In the genomic region with DNA sequence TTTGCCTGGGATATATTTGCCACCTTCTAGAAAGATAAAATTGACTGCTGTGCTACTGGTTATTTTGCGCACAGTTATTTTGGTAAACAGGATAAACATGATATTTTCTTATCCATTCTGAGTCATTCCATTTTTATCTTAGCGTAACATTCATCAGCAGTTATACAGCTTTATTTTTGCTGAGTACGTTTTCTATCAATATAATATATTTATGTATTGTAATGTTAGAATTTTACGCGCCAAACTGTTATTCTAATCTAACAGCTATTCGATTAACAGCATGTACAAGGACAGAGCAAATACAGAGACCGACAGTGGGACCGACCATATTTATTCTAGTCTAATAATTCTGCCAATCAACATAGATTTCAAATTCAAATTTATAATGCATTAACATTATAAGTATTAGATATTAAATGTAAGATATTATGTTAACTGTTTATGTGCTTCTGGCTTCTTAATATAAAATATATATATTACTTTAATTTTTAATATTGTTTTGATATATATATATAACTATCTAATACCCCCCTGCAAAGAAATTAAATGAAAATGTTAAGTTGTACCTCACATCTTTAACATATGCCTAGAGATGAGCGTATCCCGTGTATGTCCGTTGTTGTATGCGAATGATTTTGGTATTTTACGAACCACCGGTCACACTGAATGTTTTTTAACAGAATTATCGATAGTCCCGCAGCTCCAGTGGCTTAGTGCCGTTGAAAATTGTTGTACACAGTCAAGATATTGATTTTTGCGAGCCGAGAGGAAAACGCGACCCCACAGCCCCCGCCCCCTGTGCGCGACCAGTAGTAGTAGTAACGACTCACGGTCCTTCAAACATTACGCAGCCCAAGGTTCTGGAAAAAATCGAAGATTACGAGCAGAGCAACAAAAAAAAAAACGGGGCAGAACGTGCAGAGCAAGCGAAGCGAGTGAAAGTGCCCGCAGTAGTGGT, we compare ENCODE assay signal across 1 fruit fly cellular context.
A peak's percentile ranks its signal among the peaks of the same experiment; 100 is the strongest.
TF ChIP-seq lines count a peak whose summit lies in the region.

A gene (plus strand): TSS at position 689 of the 958 bp plus-strand sequence.

TF ChIP-seq in whole organism, embryonic, 481 proteins besides CTCF, POLR2A, EP300 and RAD21 (continued from another document and continues in another):
- TF ChIP-seq CG4820 (GFP tag; optimal IDR thresholded peaks at IDR 0.05; lab: Kevin White, UChicago) = peak; percentile 25
- no peak for TF ChIP-seq CG2199 (GFP tag; IDR thresholded peaks at IDR 0.05; lab: Robert Waterston, UW)
- TF ChIP-seq pzg (GFP tag; optimal IDR thresholded peaks at IDR 0.05; lab: Kevin White, UChicago) = peak; percentile 92
- TF ChIP-seq fd64A (GFP tag; optimal IDR thresholded peaks at IDR 0.05; lab: Kevin White, UChicago) = no peak
- peak; percentile 10; the same call in 1 of the 2 replicates for TF ChIP-seq CG14667 (GFP tag; IDR thresholded peaks at IDR 0.05; lab: Robert Waterston, UW)
- TF ChIP-seq da (GFP tag; optimal IDR thresholded peaks at IDR 0.05; lab: Kevin White, UChicago) = no peak
- no peak for TF ChIP-seq maf-S (GFP tag; optimal IDR thresholded peaks at IDR 0.05; lab: Kevin White, UChicago)
- TF ChIP-seq pita (GFP tag; optimal IDR thresholded peaks at IDR 0.05; lab: Kevin White, UChicago) = no peak
- TF ChIP-seq CG31441 (GFP tag; IDR thresholded peaks at IDR 0.05; lab: Robert Waterston, UW) = peak; percentile 66
- no peak for TF ChIP-seq CG1792 (GFP tag; optimal IDR thresholded peaks at IDR 0.05; lab: Kevin White, UChicago)
- no peak for TF ChIP-seq run (tag; optimal IDR thresholded peaks at IDR 0.05; lab: Kevin White, UChicago)
- TF ChIP-seq emc (GFP tag; optimal IDR thresholded peaks at IDR 0.05; lab: Kevin White, UChicago) = no peak
- TF ChIP-seq CG17385 (GFP tag; optimal IDR thresholded peaks at IDR 0.05; lab: Kevin White, UChicago) = peak; percentile 15
- TF ChIP-seq ind (GFP tag; optimal IDR thresholded peaks at IDR 0.05; lab: Kevin White, UChicago) = peak; percentile 28
- TF ChIP-seq NfI (GFP tag; optimal IDR thresholded peaks at IDR 0.05; lab: Kevin White, UChicago) = no peak
- TF ChIP-seq nerfin-1 (tag; optimal IDR thresholded peaks at IDR 0.05; lab: Kevin White, UChicago) = peak; percentile 65
- TF ChIP-seq btn (GFP tag; optimal IDR thresholded peaks at IDR 0.05; lab: Kevin White, UChicago) = no peak
- TF ChIP-seq oc (tag; optimal IDR thresholded peaks at IDR 0.05; lab: Kevin White, UChicago) = peak; percentile 40
- TF ChIP-seq dimm (GFP tag; IDR thresholded peaks at IDR 0.05; lab: Robert Waterston, UW) = no peak
- TF ChIP-seq peb (GFP tag; IDR thresholded peaks at IDR 0.05; lab: Robert Waterston, UW) = no peak
- TF ChIP-seq sug (tag; optimal IDR thresholded peaks at IDR 0.05; lab: Kevin White, UChicago) = peak; percentile 94
- TF ChIP-seq exex (tag; optimal IDR thresholded peaks at IDR 0.05; lab: Kevin White, UChicago) = peak; percentile 26
- no peak for TF ChIP-seq CG30431 (GFP tag; optimal IDR thresholded peaks at IDR 0.05; lab: Kevin White, UChicago)
- no peak for TF ChIP-seq CG13624 (GFP tag; optimal IDR thresholded peaks at IDR 0.05; lab: Kevin White, UChicago)
- no peak for TF ChIP-seq CG12236 (GFP tag; optimal IDR thresholded peaks at IDR 0.05; lab: Kevin White, UChicago)
- no peak for TF ChIP-seq pho (GFP tag; optimal IDR thresholded peaks at IDR 0.05; lab: Kevin White, UChicago)
- TF ChIP-seq Gug (GFP tag; IDR thresholded peaks at IDR 0.05; lab: Robert Waterston, UW) = no peak
- TF ChIP-seq tgo (GFP tag; IDR thresholded peaks at IDR 0.05; lab: Robert Waterston, UW) = peak; percentile 54
- TF ChIP-seq CG10462 (GFP tag; optimal IDR thresholded peaks at IDR 0.05; lab: Kevin White, UChicago) = no peak
- no peak for TF ChIP-seq gt (GFP tag; IDR thresholded peaks at IDR 0.05; lab: Robert Waterston, UW)
- TF ChIP-seq CG8924 (tag; optimal IDR thresholded peaks at IDR 0.05; lab: Kevin White, UChicago) = peak; percentile 80
- TF ChIP-seq CG32532 (GFP tag; IDR thresholded peaks at IDR 0.05; lab: Robert Waterston, UW) = peak; percentile 78; the same call in 1 of the 2 replicates
- peak; percentile 73 for TF ChIP-seq Jarid2 (GFP tag; optimal IDR thresholded peaks at IDR 0.05; lab: Kevin White, UChicago)
- no peak for TF ChIP-seq trh (GFP tag; optimal IDR thresholded peaks at IDR 0.05; lab: Kevin White, UChicago)
- TF ChIP-seq CG6689 (GFP tag; IDR thresholded peaks at IDR 0.05; lab: Robert Waterston, UW) = no peak; the same call in 1 of the 2 replicates
- no peak for TF ChIP-seq CG12219 (GFP tag; optimal IDR thresholded peaks at IDR 0.05; lab: Kevin White, UChicago)
- peak; percentile 41 for TF ChIP-seq caup (GFP tag; optimal IDR thresholded peaks at IDR 0.05; lab: Kevin White, UChicago; ENCODE audit: severe bottlenecking)
- no peak for TF ChIP-seq usp (GFP tag; optimal IDR thresholded peaks at IDR 0.05; lab: Kevin White, UChicago)
- peak; percentile 67 for TF ChIP-seq gfzf (GFP tag; optimal IDR thresholded peaks at IDR 0.05; lab: Kevin White, UChicago)
- no peak for TF ChIP-seq CG15011 (GFP tag; optimal IDR thresholded peaks at IDR 0.05; lab: Kevin White, UChicago)
- peak; percentile 58 for TF ChIP-seq Fer1 (GFP tag; optimal IDR thresholded peaks at IDR 0.05; lab: Kevin White, UChicago)
- TF ChIP-seq Hsf (GFP tag; optimal IDR thresholded peaks at IDR 0.05; lab: Kevin White, UChicago) = peak; percentile 5
- no peak for TF ChIP-seq D (optimal IDR thresholded peaks at IDR 0.05; lab: Kevin White, UChicago)
- TF ChIP-seq D (GFP tag; optimal IDR thresholded peaks at IDR 0.05; lab: Kevin White, UChicago) = no peak
- TF ChIP-seq CG11723 (GFP tag; optimal IDR thresholded peaks at IDR 0.05; lab: Kevin White, UChicago) = no peak
- 0 out of 3 replicates have a peak, but pooled peaks have one; percentile 52 for TF ChIP-seq Dbx (GFP tag; IDR thresholded peaks at IDR 0.05; lab: Robert Waterston, UW)
- no peak for TF ChIP-seq sisA (GFP tag; IDR thresholded peaks at IDR 0.05; lab: Robert Waterston, UW)
- TF ChIP-seq CG5245 (GFP tag; optimal IDR thresholded peaks at IDR 0.05; lab: Kevin White, UChicago) = no peak
- TF ChIP-seq Nf-YB (GFP tag; optimal IDR thresholded peaks at IDR 0.05; lab: Kevin White, UChicago) = no peak
- peak; percentile 76 for TF ChIP-seq Scr (GFP tag; IDR thresholded peaks at IDR 0.05; lab: Robert Waterston, UW; ENCODE audit: partially characterized antibody)
- TF ChIP-seq CG7987 (GFP tag; optimal IDR thresholded peaks at IDR 0.05; lab: Kevin White, UChicago) = peak; percentile 13
- TF ChIP-seq esg (GFP tag; conservative IDR thresholded peaks at IDR 0.05; lab: Robert Waterston, UW) = no peak
- no peak for TF ChIP-seq Side (GFP tag; optimal IDR thresholded peaks at IDR 0.05; lab: Kevin White, UChicago)
- no peak for TF ChIP-seq CG3163 (GFP tag; optimal IDR thresholded peaks at IDR 0.05; lab: Kevin White, UChicago)
- TF ChIP-seq nmo (GFP tag; optimal IDR thresholded peaks at IDR 0.05; lab: Kevin White, UChicago) = peak; percentile 71
- peak; percentile 56; the same call in 1 of the 2 replicates for TF ChIP-seq slbo (GFP tag; IDR thresholded peaks at IDR 0.05; lab: Robert Waterston, UW)
- TF ChIP-seq Hr78 (GFP tag; optimal IDR thresholded peaks at IDR 0.05; lab: Kevin White, UChicago) = no peak
- TF ChIP-seq tio (GFP tag; optimal IDR thresholded peaks at IDR 0.05; lab: Kevin White, UChicago) = no peak
- TF ChIP-seq sna (GFP tag; IDR thresholded peaks at IDR 0.05; lab: Robert Waterston, UW; ENCODE audit: partially characterized antibody) = peak; percentile 67
- TF ChIP-seq yki (optimal IDR thresholded peaks at IDR 0.05; lab: Kevin White, UChicago) = no peak
- TF ChIP-seq pan (optimal IDR thresholded peaks at IDR 0.05; lab: Kevin White, UChicago) = no peak
- TF ChIP-seq pan (GFP tag; optimal IDR thresholded peaks at IDR 0.05 in 1 of 2, IDR thresholded peaks at IDR 0.05 in 1 of 2) = peak in 1 of 2 experiments; percentile 64
- TF ChIP-seq hb (GFP tag; IDR thresholded peaks at IDR 0.05; lab: Robert Waterston, UW; ENCODE audit: partially characterized antibody) = peak; percentile 68; the same call in 2 of the 3 replicates
- peak; percentile 36 for TF ChIP-seq sd (tag; optimal IDR thresholded peaks at IDR 0.05; lab: Kevin White, UChicago)
- TF ChIP-seq B-H2 (GFP tag; optimal IDR thresholded peaks at IDR 0.05; lab: Kevin White, UChicago) = peak; percentile 41
- peak; percentile 36 for TF ChIP-seq Antp (GFP tag; optimal IDR thresholded peaks at IDR 0.05; lab: Kevin White, UChicago)
- peak; percentile 72 for TF ChIP-seq CG17829 (tag; optimal IDR thresholded peaks at IDR 0.05; lab: Kevin White, UChicago)
- TF ChIP-seq CG14965 (GFP tag; optimal IDR thresholded peaks at IDR 0.05; lab: Kevin White, UChicago; ENCODE audit: borderline replicate concordance) = no peak
- no peak for TF ChIP-seq CG18011 (GFP tag; optimal IDR thresholded peaks at IDR 0.05; lab: Kevin White, UChicago)
- TF ChIP-seq Elba2 (GFP tag; optimal IDR thresholded peaks at IDR 0.05; lab: Kevin White, UChicago) = no peak
- no peak for TF ChIP-seq gro (GFP tag; optimal IDR thresholded peaks at IDR 0.05; lab: Kevin White, UChicago)
- TF ChIP-seq Doc2 (GFP tag; IDR thresholded peaks at IDR 0.05; lab: Robert Waterston, UW) = no peak
- TF ChIP-seq CG11093 (GFP tag; IDR thresholded peaks at IDR 0.05; lab: Robert Waterston, UW) = no peak
- TF ChIP-seq CG17612 (GFP tag; IDR thresholded peaks at IDR 0.05; lab: Robert Waterston, UW) = no peak
- no peak for TF ChIP-seq chif (GFP tag; optimal IDR thresholded peaks at IDR 0.05; lab: Kevin White, UChicago)
- peak; percentile 82 for TF ChIP-seq CG16813 (GFP tag; IDR thresholded peaks at IDR 0.05; lab: Robert Waterston, UW; ENCODE audit: partially characterized antibody)
- peak; percentile 5 for TF ChIP-seq CG3407 (GFP tag; optimal IDR thresholded peaks at IDR 0.05; lab: Kevin White, UChicago)
- TF ChIP-seq CoRest (tag; optimal IDR thresholded peaks at IDR 0.05; lab: Kevin White, UChicago) = peak; percentile 65
- no peak for TF ChIP-seq CG1647 (GFP tag; optimal IDR thresholded peaks at IDR 0.05; lab: Kevin White, UChicago)
- TF ChIP-seq NK7.1 (GFP tag; optimal IDR thresholded peaks at IDR 0.05; lab: Kevin White, UChicago) = no peak
- TF ChIP-seq bsh (GFP tag; optimal IDR thresholded peaks at IDR 0.05; lab: Kevin White, UChicago) = no peak
- no peak for TF ChIP-seq CG8478 (optimal IDR thresholded peaks at IDR 0.05; lab: Kevin White, UChicago)
- peak; percentile 8 for TF ChIP-seq HmgD (GFP tag; optimal IDR thresholded peaks at IDR 0.05; lab: Kevin White, UChicago)
- no peak for TF ChIP-seq CG8290 (GFP tag; optimal IDR thresholded peaks at IDR 0.05; lab: Kevin White, UChicago)
- peak in 1 of 2 experiments; percentile 63 for TF ChIP-seq CG8290 (tag; optimal IDR thresholded peaks at IDR 0.05; lab: Kevin White, UChicago)
- no peak for TF ChIP-seq jing (GFP tag; optimal IDR thresholded peaks at IDR 0.05; lab: Kevin White, UChicago)
- TF ChIP-seq CG6854 (GFP tag; optimal IDR thresholded peaks at IDR 0.05; lab: Kevin White, UChicago) = no peak
- TF ChIP-seq CG8089 (GFP tag; optimal IDR thresholded peaks at IDR 0.05; lab: Kevin White, UChicago) = no peak
- no peak for TF ChIP-seq Gsc (GFP tag; IDR thresholded peaks at IDR 0.05; lab: Robert Waterston, UW)
- TF ChIP-seq Dad (GFP tag; optimal IDR thresholded peaks at IDR 0.05; lab: Kevin White, UChicago) = no peak
- TF ChIP-seq CG16779 (GFP tag; IDR thresholded peaks at IDR 0.05; lab: Robert Waterston, UW) = no peak
- TF ChIP-seq sr (GFP tag; IDR thresholded peaks at IDR 0.05; lab: Robert Waterston, UW) = no peak
- no peak for TF ChIP-seq br (optimal IDR thresholded peaks at IDR 0.05; lab: Kevin White, UChicago)
- no peak for TF ChIP-seq pnt (GFP tag; optimal IDR thresholded peaks at IDR 0.05; lab: Kevin White, UChicago)
- no peak; the same call in 1 of the 2 replicates for TF ChIP-seq nerfin-2 (GFP tag; IDR thresholded peaks at IDR 0.05; lab: Robert Waterston, UW; ENCODE audit: partially characterized antibody)
- no peak for TF ChIP-seq sima (GFP tag; optimal IDR thresholded peaks at IDR 0.05; lab: Kevin White, UChicago)
- TF ChIP-seq CG8388 (GFP tag; optimal IDR thresholded peaks at IDR 0.05; lab: Kevin White, UChicago) = peak; percentile 37
- TF ChIP-seq CG15073 (GFP tag; optimal IDR thresholded peaks at IDR 0.05; lab: Kevin White, UChicago) = no peak
- TF ChIP-seq CG9797 (GFP tag; optimal IDR thresholded peaks at IDR 0.05; lab: Kevin White, UChicago) = peak; percentile 67
- no peak for TF ChIP-seq cato (GFP tag; optimal IDR thresholded peaks at IDR 0.05; lab: Kevin White, UChicago; ENCODE audit: borderline replicate concordance)
- TF ChIP-seq dati (GFP tag; IDR thresholded peaks at IDR 0.05; lab: Robert Waterston, UW) = no peak
- peak; percentile 5 for TF ChIP-seq ERR (GFP tag; optimal IDR thresholded peaks at IDR 0.05; lab: Kevin White, UChicago)
- TF ChIP-seq GATAe (GFP tag; conservative IDR thresholded peaks at IDR 0.05; lab: Robert Waterston, UW) = no peak
- TF ChIP-seq klu (GFP tag; IDR thresholded peaks at IDR 0.05; lab: Robert Waterston, UW) = no peak
- TF ChIP-seq CG1529 (GFP tag; optimal IDR thresholded peaks at IDR 0.05; lab: Kevin White, UChicago) = no peak
- TF ChIP-seq CG9437 (GFP tag; optimal IDR thresholded peaks at IDR 0.05; lab: Kevin White, UChicago) = no peak
- TF ChIP-seq Sry-β (GFP tag; optimal IDR thresholded peaks at IDR 0.05; lab: Kevin White, UChicago) = no peak
- peak; percentile 15 for TF ChIP-seq CG12104 (GFP tag; optimal IDR thresholded peaks at IDR 0.05; lab: Kevin White, UChicago)
- peak; percentile 34 for TF ChIP-seq lilli (GFP tag; optimal IDR thresholded peaks at IDR 0.05; lab: Kevin White, UChicago)
- peak; percentile 54 for TF ChIP-seq abd-A (tag; optimal IDR thresholded peaks at IDR 0.05; lab: Kevin White, UChicago)
- no peak for TF ChIP-seq CG17912 (GFP tag; optimal IDR thresholded peaks at IDR 0.05; lab: Kevin White, UChicago)
- peak; percentile 46 for TF ChIP-seq sens (GFP tag; lab: Kevin White, UChicago)
- TF ChIP-seq nau (GFP tag; optimal IDR thresholded peaks at IDR 0.05; lab: Kevin White, UChicago) = no peak
- no peak for TF ChIP-seq Ravus (GFP tag; IDR thresholded peaks at IDR 0.05; lab: Robert Waterston, UW)
- TF ChIP-seq Hmx (GFP tag; optimal IDR thresholded peaks at IDR 0.05; lab: Kevin White, UChicago) = no peak
- TF ChIP-seq ab (GFP tag; optimal IDR thresholded peaks at IDR 0.05; lab: Kevin White, UChicago) = no peak
- no peak for TF ChIP-seq gcm2 (GFP tag; optimal IDR thresholded peaks at IDR 0.05; lab: Kevin White, UChicago)
- TF ChIP-seq Sry-δ (GFP tag; optimal IDR thresholded peaks at IDR 0.05; lab: Kevin White, UChicago) = peak; percentile 90
- TF ChIP-seq Lpt (GFP tag; optimal IDR thresholded peaks at IDR 0.05; lab: Kevin White, UChicago) = no peak
- TF ChIP-seq Xrp1 (GFP tag; IDR thresholded peaks at IDR 0.05; lab: Robert Waterston, UW) = peak; percentile 78
- TF ChIP-seq amos (GFP tag; IDR thresholded peaks at IDR 0.05; lab: Robert Waterston, UW; ENCODE audit: partially characterized antibody) = peak; percentile 88
- no peak for TF ChIP-seq CG4328 (GFP tag; optimal IDR thresholded peaks at IDR 0.05; lab: Kevin White, UChicago)
